Worm (Caenorhabditis elegans) whole organism, L2 larva: ENCODE data around the gene K08E7.4.

Experiments used
- C34F6.9 ChIP-seq: fragments of 150-350 bp; optimal IDR thresholded peaks from 2 replicates; lab custom pipeline; 2014; ENCODE audit warnings: missing biosample characterization, missing genetic modification characterization
- F13H6.1 ChIP-seq: sonication (generic microtip); optimal IDR thresholded peaks from 2 replicates; lab custom pipeline; 2016; ENCODE audit warnings: missing genetic modification characterization, missing compliant biosample characterization
- R02D3.7 ChIP-seq: fragments of 150-350 bp; optimal IDR thresholded peaks from 2 replicates; lab custom pipeline; 2014; ENCODE audit warnings: missing biosample characterization, missing genetic modification characterization
- ZK546.5 ChIP-seq: sonication (generic microtip); optimal IDR thresholded peaks from 2 replicates; lab custom pipeline; 2017; ENCODE audit warnings: missing biosample characterization, missing genetic modification characterization
- alr-1 ChIP-seq: fragments of 150-350 bp; optimal IDR thresholded peaks from 2 replicates; lab custom pipeline; 2014; ENCODE audit warnings: missing biosample characterization, missing genetic modification characterization
- ama-1 ChIP-seq: fragments of 150-350 bp; optimal IDR thresholded peaks from 2 replicates; lab custom pipeline; 2018; ENCODE audit warnings: inconsistent platforms
- ceh-16 ChIP-seq: fragments of 150-350 bp; optimal IDR thresholded peaks from 2 replicates; lab custom pipeline; 2014; ENCODE audit warnings: missing biosample characterization, missing genetic modification characterization
- crh-2 ChIP-seq: sonication (generic microtip); optimal IDR thresholded peaks from 2 replicates; lab custom pipeline; 2017; ENCODE audit warnings: missing biosample characterization, missing genetic modification characterization
- dmd-4 ChIP-seq: sonication (generic microtip); optimal IDR thresholded peaks from 2 replicates; lab custom pipeline; 2017; ENCODE audit warnings: missing biosample characterization, missing genetic modification characterization
- elt-1 ChIP-seq: fragments of 150-350 bp; optimal IDR thresholded peaks from 2 replicates; lab custom pipeline; 2014; ENCODE audit warnings: missing biosample characterization, missing genetic modification characterization
- elt-3 ChIP-seq: sonication (generic microtip); optimal IDR thresholded peaks from 2 replicates; lab custom pipeline; 2017; ENCODE audit warnings: missing biosample characterization, missing genetic modification characterization
- fos-1 ChIP-seq: fragments of 150-350 bp; optimal IDR thresholded peaks from 2 replicates; lab custom pipeline; 2014; ENCODE audit warnings: missing biosample characterization, missing genetic modification characterization
- lin-11 ChIP-seq: fragments of 150-350 bp; sonication (generic microtip); optimal IDR thresholded peaks from 2 replicates; lab custom pipeline; 2014; ENCODE audit warnings: missing biosample characterization, missing genetic modification characterization, inconsistent platforms, mixed read lengths
- lin-13 ChIP-seq: fragments of 150-350 bp; optimal IDR thresholded peaks from 2 replicates; lab custom pipeline; 2014; ENCODE audit warnings: missing biosample characterization, missing genetic modification reagents, missing genetic modification characterization
- lin-39 ChIP-seq: fragments of 150-350 bp; optimal IDR thresholded peaks from 2 replicates; lab custom pipeline; 2014; ENCODE audit warnings: missing biosample characterization, missing genetic modification reagents, missing genetic modification characterization
- lsy-2 ChIP-seq, 2 experiments: fragments of 150-350 bp in 1 of 2; sonication (generic microtip) in 1 of 2; optimal IDR thresholded peaks; 2 replicates each; lab custom pipeline; 2014 to 2017; ENCODE audit warnings: missing biosample characterization in 2 of 2, missing genetic modification characterization in 2 of 2
- mbf-1 ChIP-seq: sonication (generic microtip); optimal IDR thresholded peaks from 2 replicates; lab custom pipeline; 2017; ENCODE audit warnings: missing biosample characterization, missing genetic modification characterization
- mdl-1 ChIP-seq, 2 experiments: fragments of 150-350 bp in 1 of 2; sonication (generic microtip) in 1 of 2; optimal IDR thresholded peaks; 2 replicates each; lab custom pipeline; 2017; ENCODE audit warnings: missing biosample characterization in 2 of 2, missing genetic modification characterization in 2 of 2
- nhr-12 ChIP-seq: fragments of 150-350 bp; optimal IDR thresholded peaks from 2 replicates; lab custom pipeline; 2014; ENCODE audit warnings: missing biosample characterization, missing genetic modification characterization
- nhr-25 ChIP-seq: fragments of 150-350 bp; sonication (generic microtip); optimal IDR thresholded peaks from 3 replicates; lab custom pipeline; 2014; ENCODE audit warnings: missing biosample characterization, missing genetic modification characterization
- nhr-6 ChIP-seq: fragments of 150-350 bp; optimal IDR thresholded peaks from 2 replicates; lab custom pipeline; 2014; ENCODE audit warnings: missing biosample characterization, missing genetic modification characterization
- nhr-77 ChIP-seq: fragments of 150-350 bp; optimal IDR thresholded peaks from 2 replicates; lab custom pipeline; 2014; ENCODE audit warnings: missing biosample characterization, missing genetic modification characterization
- peb-1 ChIP-seq: fragments of 150-350 bp; optimal IDR thresholded peaks from 2 replicates; lab custom pipeline; 2014; ENCODE audit warnings: missing biosample characterization, missing genetic modification characterization
- sem-4 ChIP-seq: fragments of 150-350 bp; optimal IDR thresholded peaks from 2 replicates; lab custom pipeline; 2014; ENCODE audit warnings: missing biosample characterization, missing genetic modification reagents, missing genetic modification characterization
- sma-3 ChIP-seq: sonication (generic microtip); optimal IDR thresholded peaks from 2 replicates; lab custom pipeline; 2016; ENCODE audit warnings: missing genetic modification reagents, missing genetic modification characterization, missing compliant biosample characterization
- sma-9 ChIP-seq, 2 experiments: fragments of 150-350 bp in 1 of 2; sonication (generic microtip) in 1 of 2; optimal IDR thresholded peaks; 2 replicates each; lab custom pipeline; 2014 to 2016; ENCODE audit warnings: missing genetic modification characterization in 2 of 2, mild to moderate bottlenecking in 1 of 2, missing biosample characterization in 1 of 2, missing compliant biosample characterization in 1 of 2, missing genetic modification reagents in 1 of 2, moderate library complexity in 1 of 2
- snpc-4 ChIP-seq: fragments of 150-350 bp; optimal IDR thresholded peaks from 2 replicates; lab custom pipeline; 2014; ENCODE audit warnings: missing biosample characterization, missing genetic modification characterization
- unc-39 ChIP-seq: fragments of 150-350 bp; optimal IDR thresholded peaks from 2 replicates; lab custom pipeline; 2014; ENCODE audit warnings: missing biosample characterization, missing genetic modification characterization
- unc-55 ChIP-seq: fragments of 150-350 bp; sonication (generic microtip); optimal IDR thresholded peaks from 3 replicates; lab custom pipeline; 2014; ENCODE audit warnings: missing biosample characterization, missing genetic modification reagents, missing genetic modification characterization
- zag-1 ChIP-seq: fragments of 150-350 bp; optimal IDR thresholded peaks from 2 replicates; lab custom pipeline; 2014; ENCODE audit warnings: missing biosample characterization, missing genetic modification characterization
- ztf-1 ChIP-seq: fragments of 200-800 bp; sonication (Bioruptor generic); conservative IDR thresholded peaks from 2 replicates; pipeline ENCODE4 v1.3.6; 2022; ENCODE audit warnings: missing genetic modification characterization, missing compliant biosample characterization

Gene K08E7.4

DNA sequence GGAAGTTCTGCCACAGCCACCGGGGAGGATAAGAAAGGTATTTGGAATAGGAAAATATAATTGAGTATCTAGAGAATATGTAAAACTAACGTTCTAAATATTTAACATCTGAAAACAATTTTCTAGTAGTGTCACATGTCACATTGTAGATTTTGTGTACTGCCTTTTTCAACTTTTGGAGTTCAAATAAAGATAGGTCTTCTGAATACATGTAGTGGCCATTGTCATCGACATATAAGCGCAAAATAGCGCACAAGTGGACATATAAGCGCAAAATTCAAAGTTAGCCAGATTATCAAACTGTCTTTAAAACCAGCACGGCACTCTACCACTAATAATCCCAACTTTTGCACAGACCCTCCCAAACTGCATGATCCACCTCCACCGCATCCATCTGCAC lies 3.3 kb upstream of the K08E7.4 start:
- TF ChIP-seq lin-11: no peak
- no peak for TF ChIP-seq lin-39
- no peak for TF ChIP-seq nhr-25 (tag; lab: Kevin White, UChicago)
- TF ChIP-seq nhr-77 (tag; lab: Kevin White, UChicago): no peak
- TF ChIP-seq unc-39: no peak
- no peak for TF ChIP-seq mbf-1
- TF ChIP-seq fos-1 (tag; lab: Kevin White, UChicago): no peak
- no peak for TF ChIP-seq sma-9 (GFP tag; optimal IDR thresholded peaks at IDR 0.05; lab: Kevin White, UChicago)
- no peak for TF ChIP-seq sma-9 (tag; optimal IDR thresholded peaks at IDR 0.05; lab: Kevin White, UChicago)
- no peak for TF ChIP-seq R02D3.7 (tag; lab: Kevin White, UChicago)
- no peak for TF ChIP-seq peb-1 (tag; lab: Kevin White, UChicago)
- TF ChIP-seq nhr-6 (tag; lab: Kevin White, UChicago): no peak
- no peak for TF ChIP-seq elt-1
- no peak for TF ChIP-seq ZK546.5
- TF ChIP-seq ztf-1 (GFP tag; lab: Robert Waterston, UW): no peak
- no peak for TF ChIP-seq ama-1 (lab: Kevin White, UChicago)
- no peak for TF ChIP-seq nhr-12
- TF ChIP-seq crh-2 (tag; lab: Kevin White, UChicago): no peak
- no peak for TF ChIP-seq snpc-4

DNA sequence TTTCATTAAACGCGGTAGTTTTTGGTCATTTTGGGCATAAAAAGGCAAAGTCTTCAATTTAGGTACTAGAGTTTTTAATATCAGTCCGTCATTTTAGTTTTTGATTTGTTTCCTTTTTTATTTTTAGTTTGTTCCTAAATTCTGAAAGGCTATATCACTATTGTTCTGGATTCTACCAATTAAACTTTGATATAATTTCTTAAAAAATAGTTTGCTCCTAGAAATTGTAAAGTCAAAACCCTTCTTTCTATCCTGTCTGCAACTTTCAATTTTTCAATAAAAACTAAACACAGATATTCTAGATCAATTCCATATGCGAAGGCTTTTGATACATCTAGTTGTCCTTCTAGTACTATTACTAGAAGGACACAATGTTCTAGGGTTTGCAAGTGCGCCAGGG lies 2.1 kb upstream of the K08E7.4 start, which contains the start of gene K08E7.5:
K08E7.5 (plus strand) TSS at position 301 of the 400 bp plus-strand sequence.
- TF ChIP-seq sem-4 (tag; lab: Kevin White, UChicago) (no peak), C34F6.9 (tag; lab: Kevin White, UChicago) (no peak), mdl-1 (tag; optimal IDR thresholded peaks at IDR 0.05; lab: Kevin White, UChicago) (no peak), lsy-2 (tag; optimal IDR thresholded peaks at IDR 0.05; lab: Kevin White, UChicago) (no peak), dmd-4 (no peak), snpc-4 (no peak), unc-55 (no peak)

DNA sequence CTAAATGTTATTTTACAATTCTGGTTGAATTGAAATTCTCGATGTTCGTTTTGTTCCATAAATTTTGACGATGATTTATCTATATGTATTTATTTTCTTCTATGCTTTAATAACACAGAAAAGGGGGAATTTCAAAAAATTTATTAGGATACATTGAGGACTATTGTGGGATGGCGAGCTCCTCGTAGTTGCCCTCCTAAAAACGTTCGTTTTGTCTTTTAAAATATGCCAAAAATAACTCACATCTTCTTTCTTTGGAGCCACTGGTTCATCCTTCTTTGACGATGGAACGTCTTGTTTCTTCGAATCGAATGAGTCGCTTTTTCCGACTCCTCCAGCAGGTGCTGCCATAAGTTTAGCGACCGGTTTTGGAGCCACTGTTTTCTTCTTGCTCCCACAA lies 401 bp downstream of the K08E7.4 start:
- TF ChIP-seq ama-1 (lab: Kevin White, UChicago) (no peak), mbf-1 (no peak), F13H6.1 (no peak)

DNA sequence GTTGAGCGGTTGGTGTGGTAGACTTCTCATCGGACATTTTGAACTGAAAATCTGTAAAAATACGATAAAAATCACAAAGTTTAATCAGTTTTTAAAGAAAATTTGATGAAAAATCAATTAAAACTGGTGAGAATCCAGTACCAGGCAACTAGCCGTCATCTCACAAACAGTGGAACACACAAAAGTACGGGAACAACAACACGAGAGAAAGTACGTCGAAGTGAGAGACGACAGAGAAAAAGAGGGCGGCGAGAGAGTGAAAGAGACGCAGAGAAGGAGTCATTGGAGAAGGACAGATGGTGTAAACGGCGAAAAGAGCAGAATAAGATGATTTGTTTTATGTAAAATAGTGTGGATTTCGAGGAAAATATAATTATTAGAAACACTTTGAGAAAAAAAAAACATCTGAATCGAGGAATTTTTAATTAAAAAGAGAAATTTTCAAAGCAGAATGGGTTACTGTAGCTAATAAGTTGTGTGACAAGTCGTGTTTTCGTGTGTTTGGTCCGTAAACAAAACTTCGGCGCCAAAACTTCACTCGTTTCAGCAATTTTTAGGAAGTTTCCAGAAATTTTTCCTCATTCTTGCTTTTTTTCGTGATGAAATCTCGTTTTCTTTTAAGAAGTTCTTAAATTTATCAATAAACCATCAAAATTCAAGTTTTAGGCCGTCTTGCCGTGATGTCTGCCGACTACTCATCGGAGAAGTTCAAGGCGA lies 3.6 kb downstream of the K08E7.4 start, which contains the start of the genes hsb-1 and let-99:
hsb-1 (minus strand) TSS at position 51 of the 717 bp plus-strand sequence.
let-99 (plus strand) TSS at position 667 of the 717 bp plus-strand sequence.
- TF ChIP-seq ceh-16 (no peak), sem-4 (tag; lab: Kevin White, UChicago) (no peak), F13H6.1 (peak; percentile 49), C34F6.9 (tag; lab: Kevin White, UChicago) (peak; percentile 55), crh-2 (tag; lab: Kevin White, UChicago) (peak; percentile 24), alr-1 (tag; lab: Kevin White, UChicago) (no peak), fos-1 (tag; lab: Kevin White, UChicago) (peak; percentile 4)
- TF ChIP-seq, all 48 proteins: peak for 4

DNA sequence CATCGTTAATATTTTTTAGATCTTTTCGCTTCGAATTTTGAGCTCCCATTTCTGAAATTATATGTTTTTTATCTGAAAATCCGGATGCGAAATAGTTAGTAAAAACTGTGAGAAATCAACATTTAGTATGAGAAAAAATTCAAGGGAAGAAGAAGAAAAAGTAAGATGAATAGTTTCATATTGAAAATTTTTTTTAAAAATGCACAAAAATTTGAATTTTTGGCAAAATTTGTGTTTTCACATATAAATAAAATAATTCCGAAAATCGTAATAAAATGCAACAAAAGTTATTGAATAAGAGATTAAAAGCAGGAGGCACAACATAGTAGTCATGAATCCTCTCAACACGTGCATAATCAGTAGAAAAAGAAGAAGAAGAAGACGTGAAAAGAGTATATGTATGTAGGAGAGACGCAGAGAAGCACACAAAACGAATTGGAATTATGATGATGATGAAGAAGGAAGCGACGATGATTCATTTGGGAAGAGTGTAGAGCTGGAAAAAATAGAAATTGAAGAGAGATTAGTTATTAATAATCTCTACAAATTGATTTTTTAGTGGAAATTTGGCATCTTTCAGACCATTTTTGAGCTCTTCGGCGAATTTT lies 4.9 kb downstream of the K08E7.4 start, which contains the start of gene eak-7:
eak-7 (minus strand) TSS at position 51 of the 608 bp plus-strand sequence.
- TF ChIP-seq lin-13 (no peak), crh-2 (tag; lab: Kevin White, UChicago) (peak; percentile 4), fos-1 (tag; lab: Kevin White, UChicago) (peak; percentile 15), C34F6.9 (tag; lab: Kevin White, UChicago) (peak; percentile 55), zag-1 (tag; lab: Kevin White, UChicago) (no peak), dmd-4 (no peak), R02D3.7 (tag; lab: Kevin White, UChicago) (no peak), unc-55 (peak; percentile 50)

DNA sequence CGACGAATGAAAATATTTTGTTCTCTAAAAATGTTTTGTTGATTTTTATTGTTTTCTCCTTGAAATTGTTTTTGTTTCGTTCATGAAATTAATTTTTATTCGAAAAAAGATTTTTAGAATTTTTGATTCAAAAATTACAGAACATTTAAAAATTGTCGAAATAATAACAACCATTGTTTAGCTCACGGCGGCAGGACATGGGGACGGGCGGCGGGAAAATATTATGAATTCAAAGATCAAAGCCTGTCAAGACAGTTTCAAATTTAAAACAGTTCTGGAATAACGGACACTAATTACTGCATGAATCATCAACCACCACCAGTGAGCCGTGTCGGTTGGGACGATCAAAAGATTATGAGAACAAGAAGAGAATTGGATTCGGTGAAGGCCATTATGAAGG lies 10.4 kb downstream of the K08E7.4 start, which contains the start of gene snb-7:
snb-7 (plus strand) TSS at position 301 of the 400 bp plus-strand sequence.
- TF ChIP-seq sma-3 (GFP tag; lab: Kevin White, UChicago) (no peak), crh-2 (tag; lab: Kevin White, UChicago) (no peak), F13H6.1 (no peak), ztf-1 (GFP tag; lab: Robert Waterston, UW) (no peak), ama-1 (lab: Kevin White, UChicago) (no peak), zag-1 (tag; lab: Kevin White, UChicago) (no peak), mbf-1 (no peak), ZK546.5 (no peak), elt-3 (tag; lab: Kevin White, UChicago) (no peak), lin-13 (no peak), peb-1 (tag; lab: Kevin White, UChicago) (no peak)
